Worm (Caenorhabditis elegans) whole organism, L2 larva: ENCODE measurements around the gene R07E4.3.

ENCODE experiments used
- R02D3.7 ChIP-seq: fragments of 150-350 bp; optimal IDR thresholded peaks from 2 replicates; lab custom pipeline; 2014; ENCODE audit warnings: missing biosample characterization, missing genetic modification characterization
- Y55F3AM.14 ChIP-seq: fragments of 200-800 bp; sonication (Bioruptor generic); optimal IDR thresholded peaks from 2 replicates; lab custom pipeline; 2018; ENCODE audit warnings: mild to moderate bottlenecking, missing genetic modification characterization, missing compliant biosample characterization
- fos-1 ChIP-seq: fragments of 150-350 bp; optimal IDR thresholded peaks from 2 replicates; lab custom pipeline; 2014; ENCODE audit warnings: missing biosample characterization, missing genetic modification characterization
- lin-11 ChIP-seq: fragments of 150-350 bp; sonication (generic microtip); optimal IDR thresholded peaks from 2 replicates; lab custom pipeline; 2014; ENCODE audit warnings: missing biosample characterization, missing genetic modification characterization, inconsistent platforms, mixed read lengths
- lin-13 ChIP-seq: fragments of 150-350 bp; optimal IDR thresholded peaks from 2 replicates; lab custom pipeline; 2014; ENCODE audit warnings: missing biosample characterization, missing genetic modification reagents, missing genetic modification characterization
- mdl-1 ChIP-seq, 2 experiments: fragments of 150-350 bp in 1 of 2; sonication (generic microtip) in 1 of 2; optimal IDR thresholded peaks; 2 replicates each; lab custom pipeline; 2017; ENCODE audit warnings: missing biosample characterization in 2 of 2, missing genetic modification characterization in 2 of 2
- nhr-12 ChIP-seq: fragments of 150-350 bp; optimal IDR thresholded peaks from 2 replicates; lab custom pipeline; 2014; ENCODE audit warnings: missing biosample characterization, missing genetic modification characterization
- nhr-25 ChIP-seq: fragments of 150-350 bp; sonication (generic microtip); optimal IDR thresholded peaks from 3 replicates; lab custom pipeline; 2014; ENCODE audit warnings: missing biosample characterization, missing genetic modification characterization
- unc-39 ChIP-seq: fragments of 150-350 bp; optimal IDR thresholded peaks from 2 replicates; lab custom pipeline; 2014; ENCODE audit warnings: missing biosample characterization, missing genetic modification characterization
- zag-1 ChIP-seq: fragments of 150-350 bp; optimal IDR thresholded peaks from 2 replicates; lab custom pipeline; 2014; ENCODE audit warnings: missing biosample characterization, missing genetic modification characterization
- ztf-11 ChIP-seq: sonication (generic microtip); optimal IDR thresholded peaks from 2 replicates; lab custom pipeline; 2017; ENCODE audit warnings: missing biosample characterization, missing genetic modification characterization
- ztf-4 ChIP-seq: fragments of 150-350 bp; optimal IDR thresholded peaks from 2 replicates; lab custom pipeline; 2014; ENCODE audit warnings: missing biosample characterization, missing genetic modification characterization

- TF ChIP-seq ztf-4 (tag; lab: Kevin White, UChicago) (no peak), mdl-1 (tag; optimal IDR thresholded peaks at IDR 0.05; lab: Kevin White, UChicago) (no peak), nhr-12 (tag; lab: Kevin White, UChicago) (no peak), zag-1 (tag; lab: Kevin White, UChicago) (no peak), lin-11 (tag; lab: Kevin White, UChicago) (no peak), nhr-25 (tag; lab: Kevin White, UChicago) (no peak), ztf-11 (tag; lab: Kevin White, UChicago) (no peak), R02D3.7 (tag; lab: Kevin White, UChicago) (no peak), fos-1 (no peak), unc-39 (tag; lab: Kevin White, UChicago) (no peak), lin-13 (GFP tag; lab: Kevin White, UChicago) (no peak), Y55F3AM.14 (GFP tag; lab: Kevin White, UChicago) (no peak)
Measured at ce11 chrX:5905764-5906163, 47.5 kb upstream of the R07E4.3 start.
